Fruit fly (Drosophila melanogaster) whole organism, embryonic: ENCODE results near the gene rush.

Experiments
- ATbp ChIP-seq: fragments of 200-800 bp; sonication (Bioruptor generic); optimal IDR thresholded peaks from 2 replicates; lab custom pipeline; 2017; ENCODE audit warnings: missing biosample characterization, mild to moderate bottlenecking, missing genetic modification characterization, missing genetic modification reagents
- Antp ChIP-seq: fragments of 200-800 bp; sonication (Bioruptor generic); optimal IDR thresholded peaks from 3 replicates; lab custom pipeline; 2016; ENCODE audit warnings: missing biosample characterization, missing genetic modification characterization
- CG10274 ChIP-seq: fragments of 200-800 bp; sonication (Bioruptor generic); optimal IDR thresholded peaks from 3 replicates; lab custom pipeline; 2017; ENCODE audit warnings: missing biosample characterization, mild to moderate bottlenecking, missing genetic modification characterization
- CG10321 ChIP-seq: fragments of 200-800 bp; sonication (Bioruptor generic); IDR thresholded peaks from 2 replicates; pipeline ENCODE4 v1.3.6; 2022; ENCODE audit warnings: missing biosample characterization, missing genetic modification characterization
- CG11247 ChIP-seq: fragments of 200-800 bp; sonication (Bioruptor generic); IDR thresholded peaks from 2 replicates; pipeline ENCODE4 v1.3.6; 2022; ENCODE audit warnings: missing biosample characterization, missing genetic modification characterization
- CG11398 ChIP-seq: fragments of 200-800 bp; sonication (Bioruptor generic); optimal IDR thresholded peaks from 2 replicates; lab custom pipeline; 2016; ENCODE audit warnings: missing biosample characterization, missing genetic modification characterization
- CG12391 ChIP-seq: fragments of 200-800 bp; sonication (Bioruptor generic); optimal IDR thresholded peaks from 3 replicates; lab custom pipeline; 2018; ENCODE audit warnings: missing biosample characterization, mild to moderate bottlenecking, missing genetic modification characterization, moderate library complexity
- CG15601 ChIP-seq: fragments of 200-800 bp; sonication (Bioruptor generic); optimal IDR thresholded peaks from 3 replicates; lab custom pipeline; 2019; ENCODE audit warnings: missing biosample characterization, mild to moderate bottlenecking, missing genetic modification characterization, moderate library complexity
- CG1603 ChIP-seq: fragments of 200-800 bp; sonication (Bioruptor generic); optimal IDR thresholded peaks from 2 replicates; lab custom pipeline; 2019; ENCODE audit warnings: missing biosample characterization, mild to moderate bottlenecking, missing genetic modification characterization, moderate library complexity
- CG16813 ChIP-seq: fragments of 200-800 bp; sonication (Bioruptor generic); IDR thresholded peaks from 3 replicates; pipeline ENCODE4 v1.3.6; 2022; ENCODE audit warnings: missing biosample characterization, missing genetic modification characterization; ENCODE audit not compliant: partially characterized antibody
- CG18262 ChIP-seq: fragments of 200-800 bp; optimal IDR thresholded peaks from 3 replicates; lab custom pipeline; 2019; ENCODE audit warnings: missing biosample characterization, mild to moderate bottlenecking, missing genetic modification characterization, moderate library complexity
- CG2712 ChIP-seq: fragments of 200-800 bp; optimal IDR thresholded peaks from 3 replicates; lab custom pipeline; 2019; ENCODE audit warnings: missing biosample characterization, mild to moderate bottlenecking, missing genetic modification characterization, moderate library complexity
- CG3065 ChIP-seq: fragments of 200-800 bp; sonication (Bioruptor generic); optimal IDR thresholded peaks from 2 replicates; lab custom pipeline; 2016; ENCODE audit warnings: missing biosample characterization, missing genetic modification characterization
- CG3407 ChIP-seq: fragments of 200-800 bp; sonication (Bioruptor generic); optimal IDR thresholded peaks from 2 replicates; lab custom pipeline; 2018; ENCODE audit warnings: missing biosample characterization, mild to moderate bottlenecking, missing genetic modification characterization
- CG34376 ChIP-seq: fragments of 200-800 bp; sonication (Bioruptor generic); optimal IDR thresholded peaks from 2 replicates; lab custom pipeline; 2018; ENCODE audit warnings: missing biosample characterization, mild to moderate bottlenecking, missing genetic modification characterization
- CG4328 ChIP-seq: fragments of 200-800 bp; sonication (Bioruptor generic); optimal IDR thresholded peaks from 3 replicates; lab custom pipeline; 2017; ENCODE audit warnings: missing biosample characterization, missing genetic modification reagents, missing genetic modification characterization
- CG4617 ChIP-seq: fragments of 200-800 bp; sonication (Bioruptor generic); optimal IDR thresholded peaks from 3 replicates; lab custom pipeline; 2016; ENCODE audit warnings: missing biosample characterization, missing genetic modification characterization, borderline replicate concordance
- CG5245 ChIP-seq: fragments of 200-800 bp; sonication (Bioruptor generic); optimal IDR thresholded peaks from 3 replicates; lab custom pipeline; 2016; ENCODE audit warnings: missing biosample characterization, missing genetic modification characterization
- CG6854 ChIP-seq: fragments of 200-800 bp; sonication (Bioruptor generic); optimal IDR thresholded peaks from 3 replicates; lab custom pipeline; 2017; ENCODE audit warnings: missing biosample characterization, mild to moderate bottlenecking, missing genetic modification characterization
- CG7372 ChIP-seq: fragments of 200-800 bp; sonication (Bioruptor generic); IDR thresholded peaks from 2 replicates; pipeline ENCODE4 v1.3.6; 2022; ENCODE audit warnings: missing biosample characterization, missing genetic modification characterization
- CG8944 ChIP-seq: fragments of 200-800 bp; sonication (Bioruptor generic); optimal IDR thresholded peaks from 3 replicates; lab custom pipeline; 2016; ENCODE audit warnings: missing biosample characterization, missing genetic modification characterization
- H15 ChIP-seq: fragments of 200-800 bp; sonication (Bioruptor generic); IDR thresholded peaks from 3 replicates; pipeline ENCODE4 v1.3.6; 2022; ENCODE audit warnings: missing biosample characterization, missing genetic modification characterization
- HHEX ChIP-seq: fragments of 200-800 bp; sonication (Bioruptor generic); optimal IDR thresholded peaks from 3 replicates; lab custom pipeline; 2017; ENCODE audit warnings: missing biosample characterization, mild to moderate bottlenecking, missing genetic modification characterization, missing genetic modification reagents
- HLH4C ChIP-seq: fragments of 200-800 bp; sonication (Bioruptor generic); IDR thresholded peaks from 3 replicates; pipeline ENCODE4 v1.3.6; 2022; ENCODE audit warnings: missing biosample characterization, missing genetic modification characterization; ENCODE audit not compliant: partially characterized antibody
- HLHmδ ChIP-seq: fragments of 200-800 bp; sonication (Bioruptor generic); optimal IDR thresholded peaks from 2 replicates; lab custom pipeline; 2018; ENCODE audit warnings: missing biosample characterization, mild to moderate bottlenecking, missing genetic modification characterization, moderate library complexity
- Lpt ChIP-seq: fragments of >200 bp; optimal IDR thresholded peaks from 2 replicates; lab custom pipeline; 2018; ENCODE audit warnings: missing biosample characterization, missing genetic modification characterization
- Nf-YC ChIP-seq: fragments of 200-800 bp; optimal IDR thresholded peaks from 3 replicates; lab custom pipeline; 2019; ENCODE audit warnings: missing biosample characterization, mild to moderate bottlenecking, missing genetic modification characterization, moderate library complexity
- Oaz ChIP-seq: fragments of 200-800 bp; sonication (Bioruptor generic); IDR thresholded peaks from 2 replicates; pipeline ENCODE4 v1.3.6; 2022; ENCODE audit warnings: missing biosample characterization, missing genetic modification characterization
- Xbp1 ChIP-seq: fragments of 200-800 bp; sonication (Bioruptor generic); optimal IDR thresholded peaks from 3 replicates; lab custom pipeline; 2016; ENCODE audit warnings: missing biosample characterization, mild to moderate bottlenecking, missing genetic modification characterization
- abd-A ChIP-seq: fragments of 200-800 bp; sonication (Bioruptor generic); optimal IDR thresholded peaks from 3 replicates; lab custom pipeline; 2019; ENCODE audit warnings: missing biosample characterization, mild to moderate bottlenecking, missing genetic modification characterization, moderate library complexity
- ac ChIP-seq: fragments of 200-800 bp; sonication (Bioruptor generic); optimal IDR thresholded peaks from 3 replicates; lab custom pipeline; 2017; ENCODE audit warnings: missing biosample characterization, mild to moderate bottlenecking, missing genetic modification characterization
- ase ChIP-seq: fragments of 200-800 bp; sonication (Bioruptor generic); IDR thresholded peaks from 3 replicates; pipeline ENCODE4 v1.3.6; 2022; ENCODE audit warnings: missing biosample characterization, missing genetic modification characterization
- bcd ChIP-seq: fragments of 200-800 bp; sonication (Bioruptor generic); optimal IDR thresholded peaks from 2 replicates; lab custom pipeline; 2017; ENCODE audit warnings: missing biosample characterization, mild to moderate bottlenecking, missing genetic modification characterization
- btn ChIP-seq: fragments of 200-800 bp; sonication (Bioruptor generic); optimal IDR thresholded peaks from 2 replicates; lab custom pipeline; 2016; ENCODE audit warnings: missing biosample characterization, missing genetic modification characterization
- ems ChIP-seq: fragments of 200-800 bp; sonication (Bioruptor generic); optimal IDR thresholded peaks from 3 replicates; lab custom pipeline; 2016; ENCODE audit warnings: missing biosample characterization, missing genetic modification characterization
- hbn ChIP-seq: fragments of 200-800 bp; sonication (Bioruptor generic); IDR thresholded peaks from 2 replicates; pipeline ENCODE4 v1.3.6; 2022; ENCODE audit warnings: missing biosample characterization, missing genetic modification characterization; ENCODE audit not compliant: partially characterized antibody
- jing ChIP-seq: fragments of 200-800 bp; sonication (Bioruptor generic); optimal IDR thresholded peaks from 2 replicates; lab custom pipeline; 2018; ENCODE audit warnings: missing biosample characterization, mild to moderate bottlenecking, missing genetic modification characterization
- knrl ChIP-seq: fragments of 200-800 bp; sonication (Bioruptor generic); IDR thresholded peaks from 3 replicates; pipeline ENCODE4 v1.3.6; 2022; ENCODE audit warnings: missing biosample characterization, missing genetic modification characterization; ENCODE audit not compliant: partially characterized antibody
- nom ChIP-seq: fragments of 200-800 bp; sonication (Bioruptor generic); optimal IDR thresholded peaks from 2 replicates; lab custom pipeline; 2017; ENCODE audit warnings: missing biosample characterization, missing genetic modification characterization, mild to moderate bottlenecking, moderate library complexity, missing genetic modification reagents
- org-1 ChIP-seq: fragments of 200-800 bp; sonication (Bioruptor generic); optimal IDR thresholded peaks from 2 replicates; lab custom pipeline; 2017; ENCODE audit warnings: missing biosample characterization, missing genetic modification characterization
- pho ChIP-seq: fragments of 200-800 bp; sonication (Bioruptor generic); optimal IDR thresholded peaks from 2 replicates; lab custom pipeline; 2016; ENCODE audit warnings: missing biosample characterization, missing genetic modification characterization
- pnt ChIP-seq: fragments of 200-800 bp; sonication (Bioruptor generic); optimal IDR thresholded peaks from 3 replicates; lab custom pipeline; 2016; ENCODE audit warnings: missing biosample characterization, missing genetic modification characterization
- ro ChIP-seq: fragments of 200-800 bp; sonication (Bioruptor generic); IDR thresholded peaks from 2 replicates; pipeline ENCODE4 v1.3.6; 2022; ENCODE audit warnings: missing biosample characterization, missing genetic modification characterization
- sna ChIP-seq: fragments of 200-800 bp; sonication (Bioruptor generic); IDR thresholded peaks from 2 replicates; pipeline ENCODE4 v1.3.6; 2022; ENCODE audit warnings: missing biosample characterization, missing genetic modification characterization; ENCODE audit not compliant: partially characterized antibody
- tap ChIP-seq: fragments of 200-800 bp; optimal IDR thresholded peaks from 3 replicates; lab custom pipeline; 2019; ENCODE audit warnings: missing biosample characterization, mild to moderate bottlenecking, missing genetic modification characterization, moderate library complexity
- tio ChIP-seq: fragments of 200-800 bp; sonication (Bioruptor generic); optimal IDR thresholded peaks from 2 replicates; lab custom pipeline; 2017; ENCODE audit warnings: missing biosample characterization, missing genetic modification characterization, inconsistent platforms
- tna ChIP-seq: fragments of 200-800 bp; sonication (Bioruptor generic); IDR thresholded peaks from 2 replicates; pipeline ENCODE4 v1.3.6; 2022; ENCODE audit warnings: missing biosample characterization, missing genetic modification characterization; ENCODE audit not compliant: partially characterized antibody
- toy ChIP-seq: fragments of 200-800 bp; sonication (Bioruptor generic); IDR thresholded peaks from 2 replicates; pipeline ENCODE4 v1.3.6; 2022; ENCODE audit warnings: missing biosample characterization, missing genetic modification characterization
- ttk ChIP-seq: fragments of 200-800 bp; sonication (Bioruptor generic); IDR thresholded peaks from 2 replicates; pipeline ENCODE4 v2.1.2; 2022; ENCODE audit warnings: missing biosample characterization, missing genetic modification characterization
- tx ChIP-seq: fragments of 200-800 bp; sonication (Bioruptor generic); optimal IDR thresholded peaks from 2 replicates; lab custom pipeline; 2016; ENCODE audit warnings: missing biosample characterization, missing genetic modification characterization
- unpg ChIP-seq: fragments of 200-800 bp; sonication (Bioruptor generic); optimal IDR thresholded peaks from 3 replicates; lab custom pipeline; 2018; ENCODE audit warnings: missing biosample characterization, mild to moderate bottlenecking, missing genetic modification characterization, moderate library complexity

Gene rush

dm6 chrX:1464033-1464432 is 14.3 kb upstream of the rush start, which contains the start of gene Ns3 (continued):
- TF ChIP-seq CG3065 (GFP tag; lab: Kevin White, UChicago) (no peak), Xbp1 (GFP tag; lab: Kevin White, UChicago) (no peak), toy (GFP tag; lab: Robert Waterston, UW) (no peak), pho (GFP tag; lab: Kevin White, UChicago) (no peak), CG6854 (GFP tag; lab: Kevin White, UChicago) (no peak), knrl (peak; percentile 71; the same call in 2 of the 3 replicates), CG4328 (GFP tag; lab: Kevin White, UChicago) (no peak), ems (no peak), Antp (GFP tag; lab: Kevin White, UChicago) (no peak), tx (GFP tag; lab: Kevin White, UChicago) (no peak), CG1603 (tag; lab: Kevin White, UChicago) (peak; percentile 76), CG5245 (GFP tag; lab: Kevin White, UChicago) (no peak), CG18262 (tag; lab: Kevin White, UChicago) (no peak), Oaz (GFP tag; lab: Robert Waterston, UW) (no peak), H15 (GFP tag; lab: Robert Waterston, UW) (no peak), CG10274 (GFP tag; lab: Kevin White, UChicago) (no peak), CG10321 (GFP tag; lab: Robert Waterston, UW) (no peak), jing (GFP tag; lab: Kevin White, UChicago) (no peak), tap (tag; lab: Kevin White, UChicago) (no peak), unpg (GFP tag; lab: Kevin White, UChicago) (no peak), CG11247 (GFP tag; lab: Robert Waterston, UW) (no peak), Lpt (no peak), HLHmδ (GFP tag; lab: Kevin White, UChicago) (no peak), ac (no peak), abd-A (tag; lab: Kevin White, UChicago) (no peak), org-1 (GFP tag; lab: Kevin White, UChicago) (no peak), hbn (GFP tag; lab: Robert Waterston, UW) (peak; percentile 85), nom (GFP tag; lab: Kevin White, UChicago) (no peak), HHEX (GFP tag; lab: Kevin White, UChicago) (no peak), pnt (GFP tag; lab: Kevin White, UChicago) (no peak), Nf-YC (tag; lab: Kevin White, UChicago) (no peak), CG11398 (no peak), CG4617 (GFP tag; lab: Kevin White, UChicago) (peak; percentile 9), bcd (GFP tag; lab: Kevin White, UChicago) (no peak), tna (GFP tag; lab: Robert Waterston, UW) (peak; percentile 87), HLH4C (GFP tag; lab: Robert Waterston, UW) (peak; percentile 94), btn (no peak), CG16813 (peak; percentile 82), ro (no peak), sna (GFP tag; lab: Robert Waterston, UW) (peak; percentile 88), CG7372 (GFP tag; lab: Robert Waterston, UW) (no peak), tio (GFP tag; lab: Kevin White, UChicago) (no peak), ttk (GFP tag; lab: Robert Waterston, UW) (no peak), CG8944 (GFP tag; lab: Kevin White, UChicago) (no peak), ATbp (GFP tag; lab: Kevin White, UChicago) (no peak), CG3407 (no peak), ase (GFP tag; lab: Robert Waterston, UW) (no peak), CG15601 (tag; lab: Kevin White, UChicago) (no peak), CG2712 (no peak), CG12391 (tag; lab: Kevin White, UChicago) (no peak), CG34376 (GFP tag; lab: Kevin White, UChicago) (no peak)
